Fruit fly (Drosophila melanogaster) whole organism: ENCODE measurements around the gene Alp12.

Experiments
- CG8478 ChIP-seq: fragments of >200 bp; optimal IDR thresholded peaks from 2 replicates; lab custom pipeline; 2018; ENCODE audit warnings: inconsistent platforms
- Dll ChIP-seq: fragments of >200 bp; optimal IDR thresholded peaks from 2 replicates; lab custom pipeline; 2017
- EcR ChIP-seq, 2 experiments: fragments of >200 bp; optimal IDR thresholded peaks; 2 replicates each; lab custom pipeline; 2017; ENCODE audit warnings: missing biosample characterization in 2 of 2, missing genetic modification characterization in 2 of 2, missing genetic modification reagents in 2 of 2
- pan ChIP-seq: fragments of >200 bp; optimal IDR thresholded peaks from 2 replicates; lab custom pipeline; 2017
- psq ChIP-seq: fragments of >200 bp; optimal IDR thresholded peaks from 2 replicates; lab custom pipeline; 2017
- usp ChIP-seq: fragments of >200 bp; optimal IDR thresholded peaks from 2 replicates; lab custom pipeline; 2017; ENCODE audit warnings: missing biosample characterization, missing genetic modification characterization, mixed read lengths

Alp12 gene

dm6 chr2L:19429731-19430130 lies 5.9 kb downstream of the Alp12 start:
- no peak for TF ChIP-seq CG8478
- no peak for TF ChIP-seq EcR (GFP tag; optimal IDR thresholded peaks at IDR 0.05; lab: Kevin White, UChicago)
- no peak for TF ChIP-seq Dll

dm6 chr2L:19430343-19430742 lies 6.5 kb downstream of the Alp12 start, which contains the start of gene RtcB:
RtcB (plus strand) TSS chr2L:19430643.
- no peak for TF ChIP-seq pan (lab: Kevin White, UChicago)

- TF ChIP-seq CG8478 (no peak), psq (lab: Kevin White, UChicago) (no peak), usp (GFP tag; lab: Kevin White, UChicago) (no peak), EcR (GFP tag; optimal IDR thresholded peaks at IDR 0.05; lab: Kevin White, UChicago) (no peak), Dll (no peak), pan (lab: Kevin White, UChicago) (no peak)
These were observed 8.7 kb downstream of the Alp12 start, which contains the start of gene Rab9 for dm6 chr2L:19432424-19433015. Rab9 (plus strand) TSS chr2L:19432574.

- no peak for TF ChIP-seq EcR (GFP tag; optimal IDR thresholded peaks at IDR 0.05; lab: Kevin White, UChicago)
These were observed 9.4 kb downstream of the Alp12 start for dm6 chr2L:19433292-19433691.

- no peak for TF ChIP-seq pan (lab: Kevin White, UChicago)
- no peak for TF ChIP-seq Dll
- TF ChIP-seq EcR (GFP tag; optimal IDR thresholded peaks at IDR 0.05; lab: Kevin White, UChicago) = no peak
- no peak for TF ChIP-seq usp (GFP tag; lab: Kevin White, UChicago)
- no peak for TF ChIP-seq psq (lab: Kevin White, UChicago)
- no peak for TF ChIP-seq CG8478
These were observed 10.4 kb downstream of the Alp12 start for dm6 chr2L:19434260-19434659.

dm6 chr2L:19438685-19439597 lies 15.1 kb downstream of the Alp12 start:
- no peak for TF ChIP-seq pan (lab: Kevin White, UChicago)
- no peak for TF ChIP-seq CG8478
- TF ChIP-seq usp (GFP tag; lab: Kevin White, UChicago) = no peak

- TF ChIP-seq usp (GFP tag; lab: Kevin White, UChicago) (no peak), EcR (GFP tag; optimal IDR thresholded peaks at IDR 0.05; lab: Kevin White, UChicago) (no peak), pan (lab: Kevin White, UChicago) (no peak), CG8478 (no peak), psq (lab: Kevin White, UChicago) (no peak), Dll (no peak)
These were observed 15.9 kb downstream of the Alp12 start for dm6 chr2L:19439598-19440230.

- TF ChIP-seq CG8478 (no peak), pan (lab: Kevin White, UChicago) (no peak), EcR (GFP tag; optimal IDR thresholded peaks at IDR 0.05; lab: Kevin White, UChicago) (no peak), usp (GFP tag; lab: Kevin White, UChicago) (no peak), Dll (no peak), psq (lab: Kevin White, UChicago) (no peak)
These were observed 16.4 kb downstream of the Alp12 start for dm6 chr2L:19440285-19440684.

dm6 chr2L:19440732-19441131 lies 16.9 kb downstream of the Alp12 start:
- peak in 1 of 2 experiments; percentile 75 for TF ChIP-seq EcR (GFP tag; optimal IDR thresholded peaks at IDR 0.05; lab: Kevin White, UChicago)
- no peak for TF ChIP-seq usp (GFP tag; lab: Kevin White, UChicago)

dm6 chr2L:19441339-19441738 lies 17.5 kb downstream of the Alp12 start:
- TF ChIP-seq EcR (GFP tag; optimal IDR thresholded peaks at IDR 0.05; lab: Kevin White, UChicago) (no peak), Dll (no peak), pan (lab: Kevin White, UChicago) (no peak), psq (lab: Kevin White, UChicago) (no peak), usp (GFP tag; lab: Kevin White, UChicago) (no peak), CG8478 (no peak)

- TF ChIP-seq pan (lab: Kevin White, UChicago) = no peak
- no peak for TF ChIP-seq usp (GFP tag; lab: Kevin White, UChicago)
- TF ChIP-seq Dll = no peak
- TF ChIP-seq EcR (GFP tag; optimal IDR thresholded peaks at IDR 0.05; lab: Kevin White, UChicago) = no peak
- TF ChIP-seq psq (lab: Kevin White, UChicago) = no peak
- TF ChIP-seq CG8478 = no peak
These were observed 17.9 kb downstream of the Alp12 start, which contains the start of gene RanGAP for dm6 chr2L:19441791-19442190. RanGAP (plus strand) TSS chr2L:19441959.

- TF ChIP-seq CG8478 (no peak), usp (GFP tag; lab: Kevin White, UChicago) (no peak)
These were observed 18.8 kb downstream of the Alp12 start, which contains the start of gene CG10237 for dm6 chr2L:19442627-19443026. CG10237 (minus strand) TSS chr2L:19442727.
